Worm (Caenorhabditis elegans) whole organism, midembryonic: Measurements from ENCODE around the gene F55C9.3.

Experiments used
- cog-1 ChIP-seq: sonication (generic microtip); optimal IDR thresholded peaks from 2 replicates; lab custom pipeline; 2016; ENCODE audit warnings: missing genetic modification characterization, missing compliant biosample characterization
- flt-1 ChIP-seq: fragments of 200-800 bp; sonication (Bioruptor generic); IDR thresholded peaks from 2 replicates; pipeline ENCODE4 v1.3.6; 2022; ENCODE audit warnings: missing genetic modification characterization, missing compliant biosample characterization
- klf-2 ChIP-seq: fragments of 200-800 bp; sonication (Bioruptor generic); conservative IDR thresholded peaks from 2 replicates; pipeline ENCODE4 v1.3.6; 2022; ENCODE audit warnings: missing genetic modification reagents, missing genetic modification characterization, missing compliant biosample characterization
- med-1 ChIP-seq: sonication (generic microtip); optimal IDR thresholded peaks from 2 replicates; lab custom pipeline; 2017; ENCODE audit warnings: missing genetic modification characterization, mild to moderate bottlenecking, missing compliant biosample characterization, antibody characterized with exemption, missing genetic modification reagents; ENCODE audit not compliant: insufficient read depth
- ref-1 ChIP-seq: fragments of 200-800 bp; sonication (Bioruptor generic); conservative IDR thresholded peaks from 2 replicates; pipeline ENCODE4 v1.3.6; 2022; ENCODE audit warnings: missing genetic modification reagents, missing genetic modification characterization, missing compliant biosample characterization
- ztf-23 ChIP-seq: fragments of 200-800 bp; sonication (Bioruptor generic); IDR thresholded peaks from 2 replicates; pipeline ENCODE4 v1.3.6; 2022; ENCODE audit warnings: missing genetic modification reagents, missing genetic modification characterization, missing compliant biosample characterization
- ztf-29 ChIP-seq: fragments of 200-800 bp; sonication (Bioruptor generic); IDR thresholded peaks from 2 replicates; pipeline ENCODE4 v1.3.6; 2022; ENCODE audit warnings: missing genetic modification reagents, missing genetic modification characterization, missing compliant biosample characterization

DNA sequence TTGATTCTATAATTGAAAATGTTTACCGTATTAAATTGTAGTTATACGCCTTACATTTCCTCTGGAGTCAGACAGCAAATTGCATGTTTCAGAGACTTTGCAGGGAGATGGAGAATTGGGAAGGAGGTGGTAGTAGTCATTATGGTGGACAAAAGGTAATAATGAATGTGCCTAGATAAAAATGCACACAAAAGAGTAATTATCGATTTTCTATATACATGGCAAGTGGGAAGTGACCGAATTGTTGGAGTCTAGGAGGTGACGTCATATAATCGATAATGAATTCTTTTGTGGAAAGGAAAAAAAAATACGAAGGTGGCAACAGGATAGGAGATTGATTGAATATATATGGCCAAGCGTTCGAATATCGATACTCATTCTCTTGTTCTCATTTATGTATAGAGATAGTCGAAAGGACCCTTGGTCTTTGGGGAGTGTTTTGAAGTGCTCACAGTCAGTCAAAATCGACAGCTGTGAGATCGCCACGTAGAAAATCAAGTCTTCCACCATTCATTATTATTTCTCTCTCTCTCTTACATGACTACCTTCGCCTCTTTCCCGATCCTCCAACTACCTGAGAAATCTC, 15.7 kb upstream of the F55C9.3 start, which contains the start of the genes fbxb-63 and fbxb-61:
- no peak for TF ChIP-seq cog-1 (tag; lab: Kevin White, UChicago)
- TF ChIP-seq flt-1 (GFP tag; lab: Robert Waterston, UW), result no peak
- no peak for TF ChIP-seq ztf-29 (GFP tag; lab: Robert Waterston, UW)
- no peak for TF ChIP-seq klf-2
- TF ChIP-seq ref-1 (GFP tag; lab: Robert Waterston, UW), result no peak
- no peak for TF ChIP-seq med-1
- TF ChIP-seq ztf-23, result no peak
